Fruit fly (Drosophila melanogaster): ENCODE measurements around the gene Acox3.

Gene Acox3

DNA sequence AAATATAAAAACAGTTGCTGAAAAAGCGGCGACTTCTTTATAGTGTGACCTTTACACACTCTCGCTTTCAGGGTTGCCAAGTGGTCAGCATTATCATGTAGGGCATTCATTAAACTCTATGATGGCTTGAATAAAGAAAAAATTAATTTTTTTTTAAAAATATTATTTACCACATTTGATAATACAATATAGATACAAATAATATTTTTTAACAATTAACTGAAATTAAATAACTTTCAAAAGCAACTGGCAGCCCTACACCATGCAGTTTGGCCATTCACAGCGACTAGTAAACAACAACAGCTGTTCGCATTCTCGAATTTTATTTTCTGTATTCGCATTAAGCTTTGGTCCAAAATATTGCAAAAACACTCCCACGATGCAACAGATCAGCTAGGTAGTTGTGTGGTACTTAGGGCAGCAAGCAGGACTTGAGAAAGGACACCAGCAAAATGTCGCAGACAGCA is 42.6 kb upstream of the Acox3 start, which contains the start of the genes Phf5a and CG31638 (continued):
- peak; percentile 96 for TF ChIP-seq CG8765 (GFP tag; IDR thresholded peaks at IDR 0.05)
- no peak for TF ChIP-seq Neu2 (GFP tag; optimal IDR thresholded peaks at IDR 0.05; ENCODE audit: borderline replicate concordance)
- peak; percentile 35 for TF ChIP-seq Ets97D (GFP tag; optimal IDR thresholded peaks at IDR 0.05)
- TF ChIP-seq Hr39 (optimal IDR thresholded peaks at IDR 0.05) = no peak
- TF ChIP-seq row (GFP tag; IDR thresholded peaks at IDR 0.05) = peak; percentile 99
- no peak for TF ChIP-seq CG3163 (GFP tag; optimal IDR thresholded peaks at IDR 0.05)
- TF ChIP-seq CG12744 (GFP tag; optimal IDR thresholded peaks at IDR 0.05) = no peak
- TF ChIP-seq Mad (GFP tag; optimal IDR thresholded peaks at IDR 0.05) = no peak
- peak; percentile 80 for TF ChIP-seq fd102C (GFP tag; optimal IDR thresholded peaks at IDR 0.05)
- TF ChIP-seq CG1024 (GFP tag; IDR thresholded peaks at IDR 0.05) = peak; percentile 64
- TF ChIP-seq D (optimal IDR thresholded peaks at IDR 0.05) = no peak
- peak; percentile 90 for TF ChIP-seq D (GFP tag; optimal IDR thresholded peaks at IDR 0.05)
- TF ChIP-seq D19B (GFP tag; optimal IDR thresholded peaks at IDR 0.05) = peak; percentile 84
- peak; percentile 98 for TF ChIP-seq Xrp1 (GFP tag; IDR thresholded peaks at IDR 0.05)
- peak; percentile 95 for TF ChIP-seq Ets65A (GFP tag)
- TF ChIP-seq CG2129 (GFP tag; IDR thresholded peaks at IDR 0.05; ENCODE audit: partially characterized antibody) = no peak
- peak; percentile 96 for TF ChIP-seq H15 (GFP tag; IDR thresholded peaks at IDR 0.05)
- peak; percentile 70 for TF ChIP-seq mirr (GFP tag; optimal IDR thresholded peaks at IDR 0.05)
- TF ChIP-seq CG17328 (GFP tag; IDR thresholded peaks at IDR 0.05) = peak; percentile 95
- peak; percentile 99 for TF ChIP-seq CG17359 (tag; optimal IDR thresholded peaks at IDR 0.05)
- TF ChIP-seq GATAe (GFP tag; conservative IDR thresholded peaks at IDR 0.05) = peak; percentile 91
- no peak for TF ChIP-seq hth (optimal IDR thresholded peaks at IDR 0.05)
- peak; percentile 84 for TF ChIP-seq CG34376 (GFP tag; optimal IDR thresholded peaks at IDR 0.05)
- TF ChIP-seq crol (GFP tag; IDR thresholded peaks at IDR 0.05) = peak; percentile 53; the same call in 1 of the 2 replicates
- TF ChIP-seq sob (GFP tag; IDR thresholded peaks at IDR 0.05) = peak; percentile 71
- no peak for TF ChIP-seq CG1647 (GFP tag; optimal IDR thresholded peaks at IDR 0.05)
- peak; percentile 79 for TF ChIP-seq seq (GFP tag; IDR thresholded peaks at IDR 0.05)
- TF ChIP-seq HLH3B (GFP tag; IDR thresholded peaks at IDR 0.05) = peak; percentile 91
- TF ChIP-seq ase (GFP tag; IDR thresholded peaks at IDR 0.05) = peak; percentile 97
- TF ChIP-seq bigmax (GFP tag; optimal IDR thresholded peaks at IDR 0.05) = peak; percentile 54
- TF ChIP-seq disco-r (GFP tag; optimal IDR thresholded peaks at IDR 0.05) = peak; percentile 39
- peak; percentile 97 for TF ChIP-seq CG4617 (GFP tag; optimal IDR thresholded peaks at IDR 0.05; ENCODE audit: borderline replicate concordance)
- TF ChIP-seq gce (GFP tag; IDR thresholded peaks at IDR 0.05) = peak; percentile 95
- TF ChIP-seq pzg (GFP tag; optimal IDR thresholded peaks at IDR 0.05) = peak; percentile 64
- peak; percentile 68 for TF ChIP-seq CG15601 (tag; optimal IDR thresholded peaks at IDR 0.05)
- peak; percentile 79 for TF ChIP-seq nom (GFP tag; optimal IDR thresholded peaks at IDR 0.05)
- TF ChIP-seq fd96Cb (tag; optimal IDR thresholded peaks at IDR 0.05) = peak; percentile 97
- no peak for TF ChIP-seq ro (GFP tag; IDR thresholded peaks at IDR 0.05)
- peak; percentile 85 for TF ChIP-seq jumu (GFP tag; optimal IDR thresholded peaks at IDR 0.05)
- TF ChIP-seq Lim3 (GFP tag; IDR thresholded peaks at IDR 0.05) = no peak
- TF ChIP-seq Sox100B (GFP tag; optimal IDR thresholded peaks at IDR 0.05) = no peak
- TF ChIP-seq aop (GFP tag; IDR thresholded peaks at IDR 0.05) = no peak
- TF ChIP-seq slou (GFP tag; optimal IDR thresholded peaks at IDR 0.05) = peak; percentile 83
- TF ChIP-seq CG7271 (tag; optimal IDR thresholded peaks at IDR 0.05) = peak; percentile 95
- TF ChIP-seq amos (GFP tag; IDR thresholded peaks at IDR 0.05; ENCODE audit: partially characterized antibody) = no peak
- TF ChIP-seq run (tag; optimal IDR thresholded peaks at IDR 0.05) = peak; percentile 87
- TF ChIP-seq B-H2 (GFP tag; optimal IDR thresholded peaks at IDR 0.05) = peak; percentile 62
- no peak for TF ChIP-seq CG33213 (GFP tag; optimal IDR thresholded peaks at IDR 0.05)
- 0 out of 4 replicates have a peak, but pooled peaks have one; percentile 52 for TF ChIP-seq Dll (GFP tag; IDR thresholded peaks at IDR 0.05; ENCODE audit: partially characterized antibody)
- TF ChIP-seq Hsf (GFP tag; optimal IDR thresholded peaks at IDR 0.05) = peak; percentile 28
- TF ChIP-seq pb (GFP tag; optimal IDR thresholded peaks at IDR 0.05) = no peak
- peak; percentile 98 for TF ChIP-seq CG17829 (tag; optimal IDR thresholded peaks at IDR 0.05)

Measured in whole organism, embryonic.